Worm (Caenorhabditis elegans) whole organism, L1 larva: ENCODE results near the gene B0244.4.

Experiments
- ama-1 ChIP-seq: fragments of 150-350 bp; optimal IDR thresholded peaks from 2 replicates; lab custom pipeline; 2014
- efl-1 ChIP-seq, 4 experiments: fragments of 150-350 bp; optimal IDR thresholded peaks in 3 of 4; peaks in 1 of 4; 1 replicate in 1 of 4; 2 replicates in 3 of 4; lab custom pipeline; 2014; ENCODE audit warnings: missing biosample characterization in 2 of 4, missing genetic modification characterization in 2 of 4, missing genetic modification reagents in 2 of 4
- fkh-8 ChIP-seq: sonication (generic microtip); optimal IDR thresholded peaks from 2 replicates; lab custom pipeline; 2016; ENCODE audit warnings: mild to moderate bottlenecking, missing genetic modification characterization, missing compliant biosample characterization
- lin-14 ChIP-seq: fragments of 200-800 bp; sonication (Bioruptor generic); optimal IDR thresholded peaks from 2 replicates; lab custom pipeline; 2018; ENCODE audit warnings: mild to moderate bottlenecking, missing genetic modification characterization, moderate library complexity, missing compliant biosample characterization
- tbx-2 ChIP-seq: sonication (generic microtip); optimal IDR thresholded peaks from 2 replicates; lab custom pipeline; 2016; ENCODE audit warnings: missing genetic modification characterization, missing compliant biosample characterization

The B0244.4 gene

DNA sequence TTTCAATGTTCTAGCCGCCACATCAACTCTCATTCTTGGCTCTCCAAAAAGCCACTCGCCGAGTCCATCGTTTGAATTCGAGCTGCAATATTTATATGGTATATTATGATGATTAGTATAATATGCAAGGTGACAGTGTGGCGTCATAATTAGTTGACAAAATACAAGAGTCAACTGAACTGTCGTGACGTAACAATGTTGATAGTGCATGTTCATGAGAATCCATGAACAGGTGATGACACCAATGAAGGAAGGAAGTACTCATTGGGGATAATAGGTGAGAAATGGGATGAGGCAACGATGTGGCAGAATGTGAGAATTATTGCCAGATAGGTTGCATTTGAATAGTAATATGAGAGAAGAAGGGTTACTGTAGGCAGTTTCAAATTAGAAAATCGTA lies 47.7 kb downstream of the B0244.4 start:
- TF ChIP-seq efl-1 (optimal IDR thresholded peaks at IDR 0.05; lab: Kevin White, UChicago) (no peak), efl-1 (GFP tag; optimal IDR thresholded peaks at IDR 0.05 in 1 of 2; lab: Kevin White, UChicago) (peak in 1 of 2 experiments; percentile 44), fkh-8 (no peak)

DNA sequence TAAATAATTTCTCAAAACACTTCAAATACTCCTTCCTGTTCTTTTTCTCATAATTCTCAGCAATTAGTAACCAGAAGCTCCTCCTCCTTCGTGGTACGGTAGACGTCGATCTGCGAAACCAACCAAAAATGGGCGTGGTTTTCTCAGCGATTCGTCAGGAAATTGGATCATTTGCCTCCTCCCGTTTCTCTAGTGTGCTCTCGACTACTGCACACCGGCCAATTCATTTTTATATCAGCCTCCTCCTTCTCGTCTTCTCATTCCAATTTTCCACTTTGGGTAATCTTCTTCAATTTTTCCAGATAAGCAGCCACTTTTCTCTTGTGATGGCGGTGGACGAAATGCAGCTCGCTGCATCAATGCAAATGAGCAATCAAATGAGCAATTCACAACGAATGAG lies 51.5 kb downstream of the B0244.4 start, which contains the start of gene ceh-10:
Gene ceh-10, plus strand, starts transcription at position 301 of the 400 bp plus-strand sequence.
- no peak for TF ChIP-seq ama-1 (lab: Kevin White, UChicago)
- peak; percentile 44 for TF ChIP-seq lin-14 (GFP tag; lab: Kevin White, UChicago)
- peak; percentile 4 for TF ChIP-seq tbx-2 (tag; lab: Kevin White, UChicago)
